Fruit fly (Drosophila melanogaster) whole organism, prepupa: ENCODE measurements around the gene ClC-c.

Experiments used
- Blimp-1 ChIP-seq: fragments of 200-800 bp; sonication (Bioruptor generic); optimal IDR thresholded peaks from 3 replicates; lab custom pipeline; 2017; ENCODE audit warnings: missing biosample characterization, missing genetic modification characterization, mild to moderate bottlenecking, moderate library complexity, missing genetic modification reagents
- CG10669 ChIP-seq: fragments of 200-800 bp; sonication (Bioruptor generic); optimal IDR thresholded peaks from 3 replicates; lab custom pipeline; 2018; ENCODE audit warnings: missing biosample characterization, mild to moderate bottlenecking, missing genetic modification characterization, moderate library complexity
- CG11294 ChIP-seq: fragments of 200-800 bp; sonication (Bioruptor generic); IDR thresholded peaks from 2 replicates; pipeline ENCODE4 v1.3.6; 2022; ENCODE audit warnings: missing biosample characterization, missing genetic modification characterization
- CG11902 ChIP-seq: fragments of 200-800 bp; sonication (Bioruptor generic); optimal IDR thresholded peaks from 3 replicates; lab custom pipeline; 2016; ENCODE audit warnings: missing biosample characterization, missing genetic modification characterization
- CG1621 ChIP-seq: fragments of 200-800 bp; sonication (Bioruptor generic); optimal IDR thresholded peaks from 3 replicates; lab custom pipeline; 2018; ENCODE audit warnings: missing biosample characterization, mild to moderate bottlenecking, missing genetic modification characterization
- CG31627 ChIP-seq: fragments of 200-800 bp; sonication (Bioruptor generic); optimal IDR thresholded peaks from 3 replicates; lab custom pipeline; 2016; ENCODE audit warnings: missing biosample characterization, missing genetic modification characterization
- CG32006 ChIP-seq: fragments of 200-800 bp; sonication (Bioruptor generic); optimal IDR thresholded peaks from 3 replicates; lab custom pipeline; 2017; ENCODE audit warnings: missing biosample characterization, mild to moderate bottlenecking, missing genetic modification characterization
- CG34406 ChIP-seq: fragments of 200-800 bp; sonication (Bioruptor generic); optimal IDR thresholded peaks from 3 replicates; lab custom pipeline; 2016; ENCODE audit warnings: missing biosample characterization, missing genetic modification characterization
- CG3919 ChIP-seq: fragments of 200-800 bp; sonication (Bioruptor generic); optimal IDR thresholded peaks from 3 replicates; lab custom pipeline; 2016; ENCODE audit warnings: missing biosample characterization, missing genetic modification characterization
- CG4318 ChIP-seq: fragments of 200-800 bp; sonication (Bioruptor generic); optimal IDR thresholded peaks from 3 replicates; lab custom pipeline; 2017; ENCODE audit warnings: missing biosample characterization, mild to moderate bottlenecking, missing genetic modification characterization
- CG6163 ChIP-seq: fragments of 200-800 bp; sonication (Bioruptor generic); IDR thresholded peaks from 3 replicates; pipeline ENCODE4 v1.3.6; 2022; ENCODE audit warnings: missing biosample characterization, missing genetic modification characterization
- CG7368 ChIP-seq: fragments of 200-800 bp; sonication (Bioruptor generic); optimal IDR thresholded peaks from 3 replicates; lab custom pipeline; 2016; ENCODE audit warnings: missing biosample characterization, missing genetic modification characterization
- CG8119 ChIP-seq: fragments of 200-800 bp; sonication (Bioruptor generic); IDR thresholded peaks from 3 replicates; pipeline ENCODE4 v1.3.6; 2022; ENCODE audit warnings: missing biosample characterization, missing genetic modification characterization
- CG8319 ChIP-seq: fragments of 200-800 bp; sonication (Bioruptor generic); optimal IDR thresholded peaks from 3 replicates; lab custom pipeline; 2016; ENCODE audit warnings: missing biosample characterization, missing genetic modification characterization
- CG9139 ChIP-seq: fragments of 200-800 bp; sonication (Bioruptor generic); optimal IDR thresholded peaks from 3 replicates; lab custom pipeline; 2017; ENCODE audit warnings: missing biosample characterization, mild to moderate bottlenecking, missing genetic modification characterization
- Eip75B ChIP-seq: fragments of 200-800 bp; sonication (Bioruptor generic); optimal IDR thresholded peaks from 3 replicates; lab custom pipeline; 2016; ENCODE audit warnings: missing biosample characterization, missing genetic modification characterization
- Eip78C ChIP-seq: fragments of 200-800 bp; sonication (Bioruptor generic); peaks from one replicate; lab custom pipeline; 2016; ENCODE audit warnings: missing biosample characterization, missing genetic modification characterization
- Ets21C ChIP-seq: fragments of 200-800 bp; sonication (Bioruptor generic); optimal IDR thresholded peaks from 3 replicates; lab custom pipeline; 2016; ENCODE audit warnings: missing biosample characterization, missing genetic modification characterization
- Hr38 ChIP-seq: sonication (Bioruptor generic); optimal IDR thresholded peaks from 2 replicates; lab custom pipeline; 2016; ENCODE audit warnings: missing biosample characterization, missing genetic modification characterization
- Hr39 ChIP-seq: fragments of 200-800 bp; sonication (Bioruptor generic); optimal IDR thresholded peaks from 2 replicates; lab custom pipeline; 2016; ENCODE audit warnings: missing biosample characterization, missing genetic modification characterization
- Lpt ChIP-seq: fragments of 200-800 bp; sonication (Bioruptor generic); optimal IDR thresholded peaks from 3 replicates; lab custom pipeline; 2016; ENCODE audit warnings: missing biosample characterization, missing genetic modification characterization
- Smox ChIP-seq: fragments of 200-800 bp; sonication (Bioruptor generic); optimal IDR thresholded peaks from 3 replicates; lab custom pipeline; 2016; ENCODE audit warnings: missing biosample characterization, missing genetic modification characterization
- Sox102F ChIP-seq: fragments of 200-800 bp; sonication (Bioruptor generic); optimal IDR thresholded peaks from 2 replicates; lab custom pipeline; 2016; ENCODE audit warnings: missing biosample characterization, mild to moderate bottlenecking, missing genetic modification characterization
- achi ChIP-seq: fragments of 200-800 bp; sonication (Bioruptor generic); optimal IDR thresholded peaks from 3 replicates; lab custom pipeline; 2016; ENCODE audit warnings: missing biosample characterization, missing genetic modification characterization
- dsx ChIP-seq: fragments of 200-800 bp; optimal IDR thresholded peaks from 3 replicates; lab custom pipeline; 2019; ENCODE audit warnings: missing biosample characterization, mild to moderate bottlenecking, missing genetic modification characterization, moderate library complexity; ENCODE audit not compliant: poor library complexity, severe bottlenecking
- eg ChIP-seq: fragments of 200-800 bp; sonication (Bioruptor generic); IDR thresholded peaks from 3 replicates; pipeline ENCODE4 v1.3.6; 2022; ENCODE audit warnings: missing biosample characterization, missing genetic modification characterization
- esn ChIP-seq: fragments of 200-800 bp; sonication (Bioruptor generic); optimal IDR thresholded peaks from 2 replicates; lab custom pipeline; 2016; ENCODE audit warnings: missing biosample characterization, mild to moderate bottlenecking, missing genetic modification characterization, moderate library complexity
- fd85E ChIP-seq: fragments of 200-800 bp; sonication (Bioruptor generic); optimal IDR thresholded peaks from 3 replicates; lab custom pipeline; 2016; ENCODE audit warnings: missing biosample characterization, missing genetic modification characterization
- fkh ChIP-seq: fragments of 200-800 bp; sonication (Bioruptor generic); optimal IDR thresholded peaks from 3 replicates; lab custom pipeline; 2017; ENCODE audit warnings: missing biosample characterization, mild to moderate bottlenecking, missing genetic modification characterization, moderate library complexity
- net ChIP-seq: fragments of 200-800 bp; sonication (Bioruptor generic); optimal IDR thresholded peaks from 3 replicates; lab custom pipeline; 2016; ENCODE audit warnings: missing biosample characterization, missing genetic modification characterization
- pdm3 ChIP-seq: fragments of 200-800 bp; sonication (Bioruptor generic); optimal IDR thresholded peaks from 3 replicates; lab custom pipeline; 2016; ENCODE audit warnings: missing biosample characterization, missing genetic modification characterization
- spab ChIP-seq: fragments of 200-800 bp; sonication (Bioruptor generic); optimal IDR thresholded peaks from 2 replicates; lab custom pipeline; 2017; ENCODE audit warnings: missing biosample characterization, mild to moderate bottlenecking, missing genetic modification characterization, missing genetic modification reagents
- ss ChIP-seq, 2 experiments: fragments of 200-800 bp; sonication (Bioruptor generic); optimal IDR thresholded peaks; 2 replicates in 1 of 2; 3 replicates in 1 of 2; lab custom pipeline; 2017 to 2018; ENCODE audit warnings: mild to moderate bottlenecking in 2 of 2, missing biosample characterization in 2 of 2, missing genetic modification characterization in 2 of 2, moderate library complexity in 1 of 2
- svp ChIP-seq: fragments of 200-800 bp; sonication (Bioruptor generic); peaks from one replicate; lab custom pipeline; 2016; ENCODE audit warnings: missing biosample characterization, missing genetic modification characterization

Gene ClC-c

dm6 chr3L:16105528-16105927 is 15.3 kb downstream of the ClC-c start, which contains the start of the genes IntS9 and CG43295 (continued):
- peak; percentile 83 for TF ChIP-seq CG8319 (GFP tag; lab: Kevin White, UChicago)
- no peak for TF ChIP-seq CG9139
- TF ChIP-seq pdm3 (GFP tag; lab: Kevin White, UChicago), result no peak
- TF ChIP-seq fkh (GFP tag; lab: Kevin White, UChicago), result peak; percentile 46
- TF ChIP-seq CG6163, result peak; percentile 91
- no peak for TF ChIP-seq net (GFP tag; lab: Kevin White, UChicago)
- no peak for TF ChIP-seq Sox102F
- no peak for TF ChIP-seq achi (GFP tag; lab: Kevin White, UChicago)
- no peak for TF ChIP-seq CG32006 (GFP tag; lab: Kevin White, UChicago)
- TF ChIP-seq CG4318, result no peak
- peak; percentile 93 for TF ChIP-seq esn (GFP tag; lab: Kevin White, UChicago)
- TF ChIP-seq ss (GFP tag; optimal IDR thresholded peaks at IDR 0.05; lab: Kevin White, UChicago), result no peak
- peak; percentile 92 for TF ChIP-seq CG31627 (GFP tag; lab: Kevin White, UChicago)
- no peak for TF ChIP-seq CG3919 (GFP tag; lab: Kevin White, UChicago)
- TF ChIP-seq CG11902, result peak; percentile 71
- TF ChIP-seq Hr39 (GFP tag; lab: Kevin White, UChicago), result peak; percentile 92
- TF ChIP-seq Blimp-1, result no peak
- no peak for TF ChIP-seq dsx (GFP tag; lab: Kevin White, UChicago)
- TF ChIP-seq eg (GFP tag; lab: Robert Waterston, UW), result peak; percentile 87
- no peak for TF ChIP-seq fd85E (GFP tag; lab: Kevin White, UChicago)
- TF ChIP-seq CG10669, result no peak
- TF ChIP-seq Hr38 (GFP tag; lab: Kevin White, UChicago), result peak; percentile 77
- TF ChIP-seq Ets21C (GFP tag; lab: Kevin White, UChicago), result peak; percentile 88
- no peak for TF ChIP-seq CG1621
- TF ChIP-seq Lpt (GFP tag; lab: Kevin White, UChicago), result no peak
- no peak for TF ChIP-seq CG34406 (GFP tag; lab: Kevin White, UChicago)
- peak; percentile 77 for TF ChIP-seq CG7368 (GFP tag; lab: Kevin White, UChicago)
- TF ChIP-seq CG11294 (GFP tag; lab: Robert Waterston, UW), result peak; percentile 64
- TF ChIP-seq, all 60 proteins: peak for 28

- no peak for TF ChIP-seq Smox (GFP tag; lab: Kevin White, UChicago)
- TF ChIP-seq svp (GFP tag; lab: Kevin White, UChicago), result no peak
- TF ChIP-seq CG11902, result no peak
- TF ChIP-seq Ets21C (GFP tag; lab: Kevin White, UChicago), result no peak
- peak; percentile 66 for TF ChIP-seq Eip78C (GFP tag; lab: Kevin White, UChicago)
- no peak for TF ChIP-seq CG6163
- TF ChIP-seq Eip75B, result no peak
Measured at dm6 chr3L:16112069-16112820, 22.0 kb downstream of the ClC-c start, which contains the start of gene Zn72D. Gene Zn72D, minus strand, starts transcription at chr3L:16112626.

dm6 chr3L:16113003-16113606 is 22.9 kb downstream of the ClC-c start, which contains the start of gene Taf4:
Gene Taf4, plus strand, starts transcription at chr3L:16113212.
- TF ChIP-seq spab (GFP tag; lab: Kevin White, UChicago) (no peak), svp (GFP tag; lab: Kevin White, UChicago) (no peak), CG8119 (GFP tag; lab: Robert Waterston, UW) (peak; percentile 89; the same call in 1 of the 3 replicates)
- TF ChIP-seq, all 60 proteins: peak for 1
